Fruit fly (Drosophila melanogaster) whole organism, wandering third instar larva: ENCODE data around the gene Adgf-A.

Experiments
- Abd-B ChIP-seq: fragments of >200 bp; optimal IDR thresholded peaks from 2 replicates; lab custom pipeline; 2017; ENCODE audit warnings: missing biosample characterization, missing genetic modification characterization
- brk ChIP-seq: fragments of 200-800 bp; sonication (Bioruptor generic); optimal IDR thresholded peaks from 2 replicates; lab custom pipeline; 2016; ENCODE audit warnings: missing biosample characterization, mild to moderate bottlenecking, missing genetic modification characterization
- ey ChIP-seq: fragments of 200-800 bp; sonication (Bioruptor generic); optimal IDR thresholded peaks from 2 replicates; lab custom pipeline; 2016; ENCODE audit warnings: missing biosample characterization, missing genetic modification characterization
- fru ChIP-seq: fragments of 200-800 bp; sonication (Bioruptor generic); optimal IDR thresholded peaks from 3 replicates; lab custom pipeline; 2016; ENCODE audit warnings: missing biosample characterization, mild to moderate bottlenecking, missing genetic modification characterization
- lola ChIP-seq: fragments of >200 bp; optimal IDR thresholded peaks from 2 replicates; lab custom pipeline; 2017; ENCODE audit warnings: missing biosample characterization, missing genetic modification characterization
- sage ChIP-seq: fragments of 200-800 bp; sonication (Bioruptor generic); optimal IDR thresholded peaks from 2 replicates; lab custom pipeline; 2016; ENCODE audit warnings: missing biosample characterization, mild to moderate bottlenecking, missing genetic modification characterization

- no peak for TF ChIP-seq fru (GFP tag; lab: Kevin White, UChicago)
- no peak for TF ChIP-seq brk
- TF ChIP-seq lola = no peak
- TF ChIP-seq ey (GFP tag; lab: Kevin White, UChicago) = no peak
- no peak for TF ChIP-seq Abd-B (GFP tag; lab: Kevin White, UChicago)
- TF ChIP-seq sage (GFP tag; lab: Kevin White, UChicago) = no peak
Measured at dm6 chr3L:17797494-17797893, 33.5 kb upstream of the Adgf-A start, which contains the start of gene CG42816.
